Fruit fly (Drosophila melanogaster) Kc167 (cell line): Measurements from ENCODE around the gene wam.

Experiments
- Sin3A ChIP-seq: fragments of >200 bp; optimal IDR thresholded peaks from 2 replicates; lab custom pipeline; 2018; ENCODE audit warnings: missing external identifiers
- h ChIP-seq: fragments of >200 bp; optimal IDR thresholded peaks from 3 replicates; lab custom pipeline; 2018; ENCODE audit warnings: missing external identifiers
- psq ChIP-seq: fragments of >200 bp; optimal IDR thresholded peaks from 2 replicates; lab custom pipeline; 2017; ENCODE audit warnings: missing external identifiers

dm6 chr3R:23326292-23326691 is 38.4 kb upstream of the wam start:
- TF ChIP-seq Sin3A (lab: Kevin White, UChicago): no peak
- no peak for TF ChIP-seq h (lab: Kevin White, UChicago)
- no peak for TF ChIP-seq psq (lab: Kevin White, UChicago)
